Worm (Caenorhabditis elegans) whole organism, L3 larva: ENCODE results near the gene slc-9B.1.

ENCODE experiments used
- ama-1 ChIP-seq: fragments of 150-350 bp; optimal IDR thresholded peaks from 2 replicates; lab custom pipeline; 2018
- ceh-16 ChIP-seq: sonication (generic microtip); optimal IDR thresholded peaks from 2 replicates; lab custom pipeline; 2017; ENCODE audit warnings: missing biosample characterization, missing genetic modification characterization
- elt-1 ChIP-seq: fragments of 150-350 bp; optimal IDR thresholded peaks from 2 replicates; lab custom pipeline; 2014; ENCODE audit warnings: missing biosample characterization, missing genetic modification characterization
- lin-39 ChIP-seq: fragments of 150-350 bp; optimal IDR thresholded peaks from 2 replicates; lab custom pipeline; 2018; ENCODE audit warnings: missing biosample characterization, missing genetic modification reagents, missing genetic modification characterization
- nhr-11 ChIP-seq: fragments of 150-350 bp; optimal IDR thresholded peaks from 2 replicates; lab custom pipeline; 2014; ENCODE audit warnings: missing biosample characterization, missing genetic modification characterization
- nhr-76 ChIP-seq: fragments of 150-350 bp; sonication (generic microtip); optimal IDR thresholded peaks from 5 replicates; lab custom pipeline; 2014; ENCODE audit warnings: missing biosample characterization, missing genetic modification characterization
- pqm-1 ChIP-seq: fragments of 150-350 bp; optimal IDR thresholded peaks from 2 replicates; lab custom pipeline; 2017; ENCODE audit warnings: missing biosample characterization, missing genetic modification characterization, inconsistent platforms

ce11 chrX:10319653-10320052 is 40.3 kb downstream of the slc-9B.1 start:
- TF ChIP-seq elt-1 (tag; lab: Kevin White, UChicago), result no peak
- TF ChIP-seq pqm-1 (tag; lab: Kevin White, UChicago), result no peak
- no peak for TF ChIP-seq lin-39 (tag; lab: Kevin White, UChicago)
- no peak for TF ChIP-seq ama-1 (lab: Kevin White, UChicago)
- TF ChIP-seq nhr-76 (tag; lab: Kevin White, UChicago), result no peak
- no peak for TF ChIP-seq nhr-11 (tag; lab: Kevin White, UChicago)
- TF ChIP-seq ceh-16 (tag; lab: Kevin White, UChicago), result no peak
